Fruit fly (Drosophila melanogaster): Measurements from ENCODE around the gene CG33710.

Gene CG33710

dm6 chr3L:19906780-19907705 lies 45.5 kb downstream of the CG33710 start (continued):
- TF ChIP-seq CG8290 (GFP tag; optimal IDR thresholded peaks at IDR 0.05) (no peak), CG8290 (tag; optimal IDR thresholded peaks at IDR 0.05) (peak; percentile 66 to 91), vvl (GFP tag; IDR thresholded peaks at IDR 0.05) (peak; percentile 73), p53 (GFP tag; optimal IDR thresholded peaks at IDR 0.05) (peak; percentile 33), CG15479 (GFP tag; optimal IDR thresholded peaks at IDR 0.05) (peak; percentile 60), croc (GFP tag; conservative IDR thresholded peaks at IDR 0.05) (no peak), Chrac-16 (GFP tag; optimal IDR thresholded peaks at IDR 0.05) (no peak), YL-1 (GFP tag; optimal IDR thresholded peaks at IDR 0.05) (peak; percentile 17), CG2875 (GFP tag; optimal IDR thresholded peaks at IDR 0.05) (peak; percentile 75), CG16863 (GFP tag; optimal IDR thresholded peaks at IDR 0.05) (peak; percentile 62), CG2678 (tag; optimal IDR thresholded peaks at IDR 0.05) (peak; percentile 66), MTF-1 (GFP tag; optimal IDR thresholded peaks at IDR 0.05; ENCODE audit: borderline replicate concordance) (peak; percentile 84), Drgx (GFP tag; IDR thresholded peaks at IDR 0.05) (no peak), CG18011 (GFP tag; optimal IDR thresholded peaks at IDR 0.05) (peak; percentile 33), Tbp (GFP tag; optimal IDR thresholded peaks at IDR 0.05) (no peak), CG13624 (GFP tag; optimal IDR thresholded peaks at IDR 0.05) (peak; percentile 14), CG11560 (tag; IDR thresholded peaks at IDR 0.05) (no peak), D19A (tag; optimal IDR thresholded peaks at IDR 0.05) (peak; percentile 9), CG12942 (GFP tag; optimal IDR thresholded peaks at IDR 0.05) (no peak), CG7745 (tag; optimal IDR thresholded peaks at IDR 0.05) (peak; percentile 26), CG10959 (GFP tag; IDR thresholded peaks at IDR 0.05) (peak; percentile 62), H15 (GFP tag; IDR thresholded peaks at IDR 0.05) (peak; percentile 65; the same call in 2 of the 3 replicates), Mrtf (GFP tag; IDR thresholded peaks at IDR 0.05) (peak; percentile 49; the same call in 1 of the 3 replicates), Rfx (GFP tag; IDR thresholded peaks at IDR 0.05) (peak; percentile 57; the same call in 1 of the 2 replicates), stwl (tag; optimal IDR thresholded peaks at IDR 0.05) (peak; percentile 26), CG12155 (GFP tag; optimal IDR thresholded peaks at IDR 0.05) (peak; percentile 14), otp (GFP tag; IDR thresholded peaks at IDR 0.05) (peak; percentile 82), chm (GFP tag; IDR thresholded peaks at IDR 0.05) (peak; percentile 84), disco-r (GFP tag; optimal IDR thresholded peaks at IDR 0.05) (peak; percentile 44), CG2889 (GFP tag; IDR thresholded peaks at IDR 0.05) (no peak), nerfin-1 (tag; optimal IDR thresholded peaks at IDR 0.05) (peak; percentile 46), CG18764 (GFP tag; optimal IDR thresholded peaks at IDR 0.05) (peak; percentile 64), hbn (GFP tag; IDR thresholded peaks at IDR 0.05; ENCODE audit: partially characterized antibody) (no peak), CG33557 (GFP tag; optimal IDR thresholded peaks at IDR 0.05) (peak; percentile 41), tna (GFP tag; IDR thresholded peaks at IDR 0.05; ENCODE audit: partially characterized antibody) (no peak), CG9932 (GFP tag; IDR thresholded peaks at IDR 0.05) (0 out of 2 replicates have a peak, but pooled peaks have one; percentile 11), Taf1 (GFP tag; IDR thresholded peaks at IDR 0.05) (no peak), CG12769 (tag; optimal IDR thresholded peaks at IDR 0.05) (peak; percentile 69), Hey (tag; optimal IDR thresholded peaks at IDR 0.05) (peak; percentile 25), ttk (GFP tag; IDR thresholded peaks at IDR 0.05) (no peak; the same call in 1 of the 2 replicates), CG17802 (tag; optimal IDR thresholded peaks at IDR 0.05) (peak; percentile 24), Usf (GFP tag; optimal IDR thresholded peaks at IDR 0.05) (no peak), Oli (tag; optimal IDR thresholded peaks at IDR 0.05) (peak; percentile 18), CrebB (tag; optimal IDR thresholded peaks at IDR 0.05) (peak; percentile 84), CG31441 (GFP tag; IDR thresholded peaks at IDR 0.05) (peak; percentile 27; the same call in 1 of the 2 replicates), Hmr (GFP tag; optimal IDR thresholded peaks at IDR 0.05) (peak; percentile 86), CG17612 (GFP tag; IDR thresholded peaks at IDR 0.05) (no peak; the same call in 1 of the 2 replicates), CG32772 (GFP tag; IDR thresholded peaks at IDR 0.05) (no peak), Optix (GFP tag; IDR thresholded peaks at IDR 0.05) (peak; percentile 50; the same call in 1 of the 3 replicates)

Measured in whole organism, embryonic.